Fruit fly (Drosophila melanogaster): ENCODE measurements around the gene CG17298.

DNA sequence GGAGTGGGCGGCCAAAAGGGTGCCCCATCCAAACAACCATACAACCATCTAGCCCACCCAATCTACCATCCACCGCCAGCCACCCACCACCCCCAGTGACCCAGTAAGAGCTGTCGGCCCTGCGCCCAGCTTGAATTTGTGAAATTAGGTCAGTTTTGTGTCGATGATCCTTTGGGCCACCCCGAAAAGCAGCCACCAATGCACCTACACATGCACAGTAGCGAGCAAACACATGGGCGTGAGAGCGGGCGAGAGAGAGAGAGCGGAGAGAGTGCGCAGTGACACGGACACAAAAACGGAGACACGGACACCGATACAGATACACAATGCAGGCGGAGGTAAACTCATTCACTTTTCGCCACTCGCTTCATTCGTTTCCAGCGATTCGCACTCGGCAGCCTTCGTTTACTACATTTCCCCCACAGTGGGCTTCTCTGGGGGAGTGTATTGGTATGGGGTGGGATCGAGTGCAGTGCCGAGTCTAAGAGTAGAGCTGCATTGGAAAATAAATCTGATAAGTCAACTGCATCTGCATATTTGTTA is 6.1 kb downstream of the CG17298 start:
- TF ChIP-seq toe (GFP tag; optimal IDR thresholded peaks at IDR 0.05) = no peak
- no peak for TF ChIP-seq ovo (GFP tag; optimal IDR thresholded peaks at IDR 0.05)
- TF ChIP-seq CG7045 (GFP tag; optimal IDR thresholded peaks at IDR 0.05) = no peak

All from whole organism, adult.